Worm (Caenorhabditis elegans) whole organism, L4 larva: ENCODE data around the gene fbxb-75.
A peak's percentile ranks its signal among the peaks of the same experiment; 100 is the strongest.

ENCODE experiments used
- D1046.2 ChIP-seq: fragments of 200-800 bp; sonication (Bioruptor generic); IDR thresholded peaks from 2 replicates; pipeline ENCODE4 v1.3.6; 2022; ENCODE audit warnings: missing genetic modification characterization, missing compliant biosample characterization
- F44E2.7 ChIP-seq: fragments of 200-800 bp; sonication (Bioruptor generic); IDR thresholded peaks from 2 replicates; pipeline ENCODE4 v2.1.2; 2022; ENCODE audit warnings: missing genetic modification characterization, missing compliant biosample characterization
- F49E8.2 ChIP-seq: sonication (generic microtip); optimal IDR thresholded peaks from 2 replicates; lab custom pipeline; 2016; ENCODE audit warnings: missing compliant biosample characterization, mild to moderate bottlenecking, missing genetic modification characterization, borderline replicate concordance
- T26A8.4 ChIP-seq: fragments of 200-800 bp; sonication (Bioruptor generic); IDR thresholded peaks from 2 replicates; pipeline ENCODE4 v1.3.6; 2022; ENCODE audit warnings: missing genetic modification characterization, missing compliant biosample characterization
- ZK337.2 ChIP-seq: fragments of 200-800 bp; sonication (Bioruptor generic); IDR thresholded peaks from 2 replicates; pipeline ENCODE4 v1.3.6; 2022; ENCODE audit warnings: missing genetic modification reagents, missing genetic modification characterization, missing compliant biosample characterization
- aha-1 ChIP-seq: fragments of 150-350 bp; peaks from one replicate; lab custom pipeline; 2014; ENCODE audit warnings: missing biosample characterization, missing genetic modification characterization
- arid-1 ChIP-seq: fragments of 200-800 bp; sonication (Bioruptor generic); conservative IDR thresholded peaks from 2 replicates; pipeline ENCODE4 v1.3.6; 2022; ENCODE audit warnings: missing genetic modification reagents, missing genetic modification characterization, missing compliant biosample characterization
- attf-4 ChIP-seq: sonication (generic microtip); optimal IDR thresholded peaks from 3 replicates; lab custom pipeline; 2017; ENCODE audit warnings: missing biosample characterization, missing genetic modification characterization
- ceh-20 ChIP-seq: fragments of 200-800 bp; sonication (Bioruptor generic); IDR thresholded peaks from 2 replicates; pipeline ENCODE4 v1.3.6; 2022; ENCODE audit warnings: missing genetic modification reagents, missing genetic modification characterization, missing compliant biosample characterization
- ceh-32 ChIP-seq: sonication (generic microtip); optimal IDR thresholded peaks from 2 replicates; lab custom pipeline; 2016; ENCODE audit warnings: mild to moderate bottlenecking, missing genetic modification characterization, missing compliant biosample characterization; ENCODE audit not compliant: poor library complexity
- ceh-44 ChIP-seq: fragments of 200-800 bp; sonication (Bioruptor generic); IDR thresholded peaks from 2 replicates; pipeline ENCODE4 v1.3.6; 2022; ENCODE audit warnings: missing genetic modification reagents, missing genetic modification characterization, missing compliant biosample characterization
- ceh-82 ChIP-seq: sonication (generic microtip); optimal IDR thresholded peaks from 2 replicates; lab custom pipeline; 2017; ENCODE audit warnings: missing biosample characterization, missing genetic modification characterization
- ces-1 ChIP-seq: fragments of 150-350 bp; sonication (generic microtip); optimal IDR thresholded peaks from 4 replicates; lab custom pipeline; 2014; ENCODE audit warnings: missing biosample characterization, missing genetic modification reagents, missing genetic modification characterization
- ctbp-1 ChIP-seq: fragments of 200-800 bp; sonication (Bioruptor generic); IDR thresholded peaks from 2 replicates; pipeline ENCODE4 v1.3.6; 2022; ENCODE audit warnings: missing genetic modification reagents, missing genetic modification characterization, missing compliant biosample characterization
- daf-19 ChIP-seq: fragments of 200-800 bp; sonication (Bioruptor generic); conservative IDR thresholded peaks from 2 replicates; pipeline ENCODE4 v1.3.6; 2022; ENCODE audit warnings: missing genetic modification characterization, missing compliant biosample characterization
- dmd-6 ChIP-seq: fragments of 200-800 bp; sonication (Bioruptor generic); IDR thresholded peaks from 2 replicates; pipeline ENCODE4 v1.3.6; 2022; ENCODE audit warnings: missing genetic modification reagents, missing genetic modification characterization, missing compliant biosample characterization
- dmd-8 ChIP-seq: fragments of 200-800 bp; sonication (Bioruptor generic); IDR thresholded peaks from 2 replicates; pipeline ENCODE4 v1.3.6; 2022; ENCODE audit warnings: missing genetic modification characterization, missing compliant biosample characterization
- dmd-9 ChIP-seq: fragments of 200-800 bp; sonication (Bioruptor generic); IDR thresholded peaks from 2 replicates; pipeline ENCODE4 v1.3.6; 2022; ENCODE audit warnings: missing genetic modification reagents, missing genetic modification characterization, missing compliant biosample characterization
- dpl-1 ChIP-seq: fragments of 150-350 bp; optimal IDR thresholded peaks from 2 replicates; lab custom pipeline; 2014; ENCODE audit warnings: missing biosample characterization, missing genetic modification reagents, missing genetic modification characterization
- duxl-1 ChIP-seq: sonication (generic microtip); optimal IDR thresholded peaks from 2 replicates; lab custom pipeline; 2016; ENCODE audit warnings: mild to moderate bottlenecking, missing genetic modification characterization, moderate library complexity, missing compliant biosample characterization; ENCODE audit not compliant: poor library complexity
- dve-1 ChIP-seq: sonication (generic microtip); optimal IDR thresholded peaks from 2 replicates; lab custom pipeline; 2017; ENCODE audit warnings: antibody characterized with exemption, mild to moderate bottlenecking, missing genetic modification characterization, missing compliant biosample characterization; ENCODE audit not compliant: insufficient read depth
- egl-43 ChIP-seq: fragments of 200-800 bp; sonication (Bioruptor generic); IDR thresholded peaks from 2 replicates; pipeline ENCODE4 v1.3.6; 2022; ENCODE audit warnings: missing genetic modification reagents, missing genetic modification characterization, missing compliant biosample characterization
- hlh-30 ChIP-seq: sonication (generic microtip); optimal IDR thresholded peaks from 2 replicates; lab custom pipeline; 2017; ENCODE audit warnings: antibody characterized with exemption, mild to moderate bottlenecking, missing genetic modification characterization, missing compliant biosample characterization; ENCODE audit not compliant: insufficient read depth
- lin-1 ChIP-seq: fragments of 200-800 bp; sonication (Bioruptor generic); IDR thresholded peaks from 2 replicates; pipeline ENCODE4 v1.3.6; 2022; ENCODE audit warnings: missing genetic modification reagents, missing genetic modification characterization, missing compliant biosample characterization
- lin-29 ChIP-seq: fragments of 200-800 bp; sonication (Bioruptor generic); IDR thresholded peaks from 2 replicates; pipeline ENCODE4 v1.3.6; 2022; ENCODE audit warnings: missing genetic modification reagents, missing genetic modification characterization, missing compliant biosample characterization
- lin-38 ChIP-seq: fragments of 200-800 bp; sonication (Bioruptor generic); IDR thresholded peaks from 2 replicates; pipeline ENCODE4 v1.3.6; 2022; ENCODE audit warnings: missing genetic modification reagents, missing genetic modification characterization, missing compliant biosample characterization
- lsy-2 ChIP-seq, 2 experiments: fragments of 150-350 bp in 1 of 2; sonication (generic microtip) in 1 of 2; optimal IDR thresholded peaks; 2 replicates each; lab custom pipeline; 2014 to 2017; ENCODE audit warnings: missing biosample characterization in 2 of 2, missing genetic modification characterization in 2 of 2
- madf-5 ChIP-seq, 2 experiments: fragments of 200-800 bp; sonication (Bioruptor generic); IDR thresholded peaks; 2 replicates each; pipeline ENCODE4 v1.3.6; 2022; ENCODE audit warnings: missing compliant biosample characterization in 2 of 2, missing genetic modification characterization in 2 of 2
- madf-9 ChIP-seq: fragments of 200-800 bp; sonication (Bioruptor generic); conservative IDR thresholded peaks from 2 replicates; pipeline ENCODE4 v1.3.6; 2022; ENCODE audit warnings: missing genetic modification reagents, missing genetic modification characterization, missing compliant biosample characterization
- mep-1 ChIP-seq: fragments of 150-350 bp; sonication (generic microtip); optimal IDR thresholded peaks from 3 replicates; lab custom pipeline; 2014; ENCODE audit warnings: missing biosample characterization, missing genetic modification characterization
- nhr-11 ChIP-seq: fragments of 150-350 bp; optimal IDR thresholded peaks from 2 replicates; lab custom pipeline; 2014; ENCODE audit warnings: missing biosample characterization, missing genetic modification characterization
- nhr-237 ChIP-seq: sonication (generic microtip); optimal IDR thresholded peaks from 2 replicates; lab custom pipeline; 2017; ENCODE audit warnings: missing biosample characterization, missing genetic modification characterization
- nhr-48 ChIP-seq: sonication (generic microtip); optimal IDR thresholded peaks from 2 replicates; lab custom pipeline; 2016; ENCODE audit warnings: mild to moderate bottlenecking, missing genetic modification characterization, missing compliant biosample characterization
- nhr-6 ChIP-seq: fragments of 150-350 bp; optimal IDR thresholded peaks from 2 replicates; lab custom pipeline; 2014; ENCODE audit warnings: missing biosample characterization, missing genetic modification characterization
- nhr-76 ChIP-seq: fragments of 150-350 bp; optimal IDR thresholded peaks from 2 replicates; lab custom pipeline; 2014; ENCODE audit warnings: missing biosample characterization, missing genetic modification characterization
- pqm-1 ChIP-seq: sonication (generic microtip); optimal IDR thresholded peaks from 2 replicates; lab custom pipeline; 2017; ENCODE audit warnings: missing biosample characterization, missing genetic modification characterization
- saeg-2 ChIP-seq: fragments of 200-800 bp; sonication (Bioruptor generic); IDR thresholded peaks from 2 replicates; pipeline ENCODE4 v1.3.6; 2022; ENCODE audit warnings: missing genetic modification reagents, missing genetic modification characterization, missing compliant biosample characterization
- set-16 ChIP-seq: fragments of 200-800 bp; sonication (Bioruptor generic); IDR thresholded peaks from 2 replicates; pipeline ENCODE4 v1.3.6; 2022; ENCODE audit warnings: missing genetic modification reagents, missing genetic modification characterization, missing compliant biosample characterization
- spr-1 ChIP-seq: sonication (generic microtip); optimal IDR thresholded peaks from 2 replicates; lab custom pipeline; 2016; ENCODE audit warnings: mild to moderate bottlenecking, missing genetic modification characterization, missing compliant biosample characterization
- spr-3 ChIP-seq: fragments of 200-800 bp; sonication (Bioruptor generic); optimal IDR thresholded peaks from 2 replicates; lab custom pipeline; 2018; ENCODE audit warnings: mild to moderate bottlenecking, missing genetic modification characterization, missing compliant biosample characterization
- tag-97 ChIP-seq: fragments of 200-800 bp; sonication (Bioruptor generic); IDR thresholded peaks from 2 replicates; pipeline ENCODE4 v1.3.6; 2022; ENCODE audit warnings: missing genetic modification characterization, missing compliant biosample characterization
- tra-1 ChIP-seq: fragments of 200-800 bp; sonication (Bioruptor generic); IDR thresholded peaks from 2 replicates; pipeline ENCODE4 v1.3.6; 2022; ENCODE audit warnings: missing genetic modification reagents, missing genetic modification characterization, missing compliant biosample characterization
- unc-62 ChIP-seq, 3 experiments: fragments of 150-350 bp in 1 of 3; sonication (generic microtip); optimal IDR thresholded peaks in 2 of 3; peaks in 1 of 3; 1 replicate in 1 of 3; 2 replicates in 2 of 3; lab custom pipeline; 2014 to 2017; ENCODE audit warnings: missing biosample characterization in 3 of 3, missing genetic modification characterization in 3 of 3, missing genetic modification reagents in 3 of 3, missing genotype in 1 of 3
- vab-7 ChIP-seq: fragments of 200-800 bp; sonication (Bioruptor generic); IDR thresholded peaks from 2 replicates; pipeline ENCODE4 v1.3.6; 2022; ENCODE audit warnings: missing genetic modification reagents, missing genetic modification characterization, missing compliant biosample characterization
- zag-1 ChIP-seq: fragments of 150-350 bp; optimal IDR thresholded peaks from 2 replicates; lab custom pipeline; 2014; ENCODE audit warnings: missing biosample characterization, missing genetic modification characterization
- zfp-2 ChIP-seq: sonication (generic microtip); optimal IDR thresholded peaks from 2 replicates; lab custom pipeline; 2016; ENCODE audit warnings: mild to moderate bottlenecking, missing genetic modification characterization, missing compliant biosample characterization
- zip-11 ChIP-seq: fragments of 200-800 bp; sonication (Bioruptor generic); IDR thresholded peaks from 2 replicates; pipeline ENCODE4 v1.3.6; 2022; ENCODE audit warnings: missing genetic modification characterization, missing compliant biosample characterization
- ztf-7 ChIP-seq: fragments of 150-350 bp; optimal IDR thresholded peaks from 2 replicates; lab custom pipeline; 2014; ENCODE audit warnings: missing biosample characterization, missing genetic modification characterization

fbxb-75 gene

ce11 chrIV:4400350-4401326, 40.3 kb downstream of the fbxb-75 start, which contains the start of gene Y24D9A.6 (continued):
- TF ChIP-seq madf-5 (GFP tag; IDR thresholded peaks at IDR 0.05; lab: Robert Waterston, UW) (no peak), attf-4 (tag; lab: Kevin White, UChicago) (no peak), ceh-20 (GFP tag; lab: Robert Waterston, UW) (peak; percentile 69; the same call in 1 of the 2 replicates), zip-11 (GFP tag; lab: Robert Waterston, UW) (no peak), unc-62 (GFP tag; optimal IDR thresholded peaks at IDR 0.05 in 1 of 2; lab: Kevin White, UChicago) (peak in 1 of 2 experiments; percentile 99), unc-62 (tag; optimal IDR thresholded peaks at IDR 0.05; lab: Kevin White, UChicago) (no peak), ztf-7 (tag; lab: Kevin White, UChicago) (no peak), egl-43 (GFP tag; lab: Robert Waterston, UW) (no peak), duxl-1 (tag; lab: Kevin White, UChicago) (no peak), mep-1 (tag; lab: Kevin White, UChicago) (peak; percentile 58), daf-19 (GFP tag; lab: Robert Waterston, UW) (no peak), ZK337.2 (GFP tag; lab: Robert Waterston, UW) (no peak), ceh-32 (tag; lab: Kevin White, UChicago) (no peak), ceh-82 (tag; lab: Kevin White, UChicago) (no peak), ceh-44 (GFP tag; lab: Robert Waterston, UW) (no peak), dpl-1 (GFP tag; lab: Kevin White, UChicago) (peak; percentile 30), dve-1 (tag; lab: Kevin White, UChicago) (peak; percentile 64), nhr-237 (no peak), dmd-6 (GFP tag; lab: Robert Waterston, UW) (peak; percentile 62), ces-1 (GFP tag; lab: Kevin White, UChicago) (no peak), tag-97 (GFP tag; lab: Robert Waterston, UW) (no peak), nhr-48 (tag; lab: Kevin White, UChicago) (peak; percentile 11), tra-1 (GFP tag; lab: Robert Waterston, UW) (peak; percentile 35; the same call in 1 of the 2 replicates), hlh-30 (tag; lab: Kevin White, UChicago) (peak; percentile 77), spr-1 (tag; lab: Kevin White, UChicago) (no peak), aha-1 (tag; lab: Kevin White, UChicago) (peak; percentile 79), F49E8.2 (tag; lab: Kevin White, UChicago) (no peak), D1046.2 (GFP tag; lab: Robert Waterston, UW) (no peak), dmd-8 (0 out of 2 replicates have a peak, but pooled peaks have one; percentile 24), spr-3 (GFP tag; lab: Kevin White, UChicago) (no peak), madf-9 (no peak), lin-38 (GFP tag; lab: Robert Waterston, UW) (peak; percentile 13; the same call in 1 of the 2 replicates), nhr-6 (no peak), dmd-9 (GFP tag; lab: Robert Waterston, UW) (no peak), set-16 (GFP tag; lab: Robert Waterston, UW) (peak; percentile 81), arid-1 (GFP tag; lab: Robert Waterston, UW) (no peak), zag-1 (tag; lab: Kevin White, UChicago) (no peak), lin-29 (GFP tag; lab: Robert Waterston, UW) (0 out of 2 replicates have a peak, but pooled peaks have one; percentile 41), lin-1 (GFP tag; lab: Robert Waterston, UW) (no peak), F44E2.7 (GFP tag; lab: Robert Waterston, UW) (no peak), saeg-2 (GFP tag; lab: Robert Waterston, UW) (no peak), nhr-11 (tag; lab: Kevin White, UChicago) (no peak), pqm-1 (tag; lab: Kevin White, UChicago) (no peak), ctbp-1 (no peak), vab-7 (GFP tag; lab: Robert Waterston, UW) (no peak), zfp-2 (tag; lab: Kevin White, UChicago) (no peak), nhr-76 (no peak), T26A8.4 (0 out of 2 replicates have a peak, but pooled peaks have one; percentile 24), lsy-2 (tag; optimal IDR thresholded peaks at IDR 0.05; lab: Kevin White, UChicago) (peak in 1 of 2 experiments; percentile 61)
